Fruit fly (Drosophila melanogaster) Kc167 (cell line): ENCODE measurements around the gene CG12519.

Experiments
- Myc ChIP-seq: fragments of >200 bp; optimal IDR thresholded peaks from 2 replicates; lab custom pipeline; 2017; ENCODE audit warnings: missing external identifiers
- Sin3A ChIP-seq: fragments of >200 bp; optimal IDR thresholded peaks from 2 replicates; lab custom pipeline; 2018; ENCODE audit warnings: missing external identifiers
- h ChIP-seq: fragments of >200 bp; optimal IDR thresholded peaks from 3 replicates; lab custom pipeline; 2018; ENCODE audit warnings: missing external identifiers
- insv ChIP-seq: fragments of >200 bp; optimal IDR thresholded peaks from 3 replicates; lab custom pipeline; 2018; ENCODE audit warnings: missing external identifiers
- psq ChIP-seq: fragments of >200 bp; optimal IDR thresholded peaks from 2 replicates; lab custom pipeline; 2017; ENCODE audit warnings: missing external identifiers
- ttk ChIP-seq: sonication (Bioruptor generic); optimal IDR thresholded peaks from 2 replicates; lab custom pipeline; 2017; ENCODE audit warnings: missing external identifiers

- TF ChIP-seq psq (lab: Kevin White, UChicago) (no peak), h (lab: Kevin White, UChicago) (no peak), ttk (lab: Kevin White, UChicago) (no peak), Sin3A (lab: Kevin White, UChicago) (no peak), Myc (lab: Kevin White, UChicago) (no peak), insv (no peak)
These were observed 24.8 kb downstream of the CG12519 start for dm6 chr3L:19497135-19497534.
